Worm (Caenorhabditis elegans): ENCODE measurements around the gene F53H1.4.

- TF ChIP-seq ceh-30 (tag; optimal IDR thresholded peaks at IDR 0.05): no peak
- no peak for TF ChIP-seq nfya-1 (tag; optimal IDR thresholded peaks at IDR 0.05)
- no peak for TF ChIP-seq rnt-1 (tag; optimal IDR thresholded peaks at IDR 0.05)
- TF ChIP-seq pha-4 (tag; optimal IDR thresholded peaks at IDR 0.05): no peak
- no peak for TF ChIP-seq dve-1 (tag; optimal IDR thresholded peaks at IDR 0.05)
- no peak for TF ChIP-seq tbx-2 (tag; optimal IDR thresholded peaks at IDR 0.05)
- TF ChIP-seq ama-1 (optimal IDR thresholded peaks at IDR 0.05): no peak
- TF ChIP-seq ets-4 (tag; optimal IDR thresholded peaks at IDR 0.05): no peak
- no peak for TF ChIP-seq ceh-34 (tag; optimal IDR thresholded peaks at IDR 0.05)
- no peak for TF ChIP-seq syd-9 (tag; optimal IDR thresholded peaks at IDR 0.05)
- TF ChIP-seq ref-2 (tag; optimal IDR thresholded peaks at IDR 0.05): no peak
- no peak for TF ChIP-seq pha-2 (tag; optimal IDR thresholded peaks at IDR 0.05)
These were observed 39.4 kb downstream of the F53H1.4 start for ce11 chrIV:1349352-1349751.

All from whole organism, late embryonic.